Fruit fly (Drosophila melanogaster) whole organism, embryonic: ENCODE data around the gene aln.

Experiments
- BEAF-32 ChIP-seq: fragments of 200-800 bp; sonication (Bioruptor generic); optimal IDR thresholded peaks from 3 replicates; lab custom pipeline; 2017; ENCODE audit warnings: missing biosample characterization, missing genetic modification characterization, mild to moderate bottlenecking, moderate library complexity, missing genetic modification reagents
- CG10321 ChIP-seq: fragments of 200-800 bp; sonication (Bioruptor generic); IDR thresholded peaks from 2 replicates; pipeline ENCODE4 v1.3.6; 2022; ENCODE audit warnings: missing biosample characterization, missing genetic modification characterization
- CG10543 ChIP-seq: fragments of 200-800 bp; sonication (Bioruptor generic); optimal IDR thresholded peaks from 3 replicates; lab custom pipeline; 2017; ENCODE audit warnings: missing biosample characterization, mild to moderate bottlenecking, missing genetic modification characterization, moderate library complexity
- CG13894 ChIP-seq: fragments of 200-800 bp; sonication (Bioruptor generic); optimal IDR thresholded peaks from 3 replicates; lab custom pipeline; 2018; ENCODE audit warnings: missing biosample characterization, mild to moderate bottlenecking, missing genetic modification characterization, moderate library complexity
- CG14860 ChIP-seq: fragments of 200-800 bp; sonication (Bioruptor generic); IDR thresholded peaks from 3 replicates; pipeline ENCODE4 v1.3.6; 2022; ENCODE audit warnings: missing biosample characterization, missing genetic modification characterization; ENCODE audit not compliant: partially characterized antibody
- CG17912 ChIP-seq: fragments of 200-800 bp; sonication (Bioruptor generic); optimal IDR thresholded peaks from 2 replicates; lab custom pipeline; 2018; ENCODE audit warnings: missing biosample characterization, mild to moderate bottlenecking, missing genetic modification characterization
- CG31224 ChIP-seq: fragments of 200-800 bp; sonication (Bioruptor generic); IDR thresholded peaks from 2 replicates; pipeline ENCODE4 v1.3.6; 2022; ENCODE audit warnings: missing biosample characterization, missing genetic modification characterization
- CG32772 ChIP-seq: fragments of 200-800 bp; sonication (Bioruptor generic); IDR thresholded peaks from 2 replicates; pipeline ENCODE4 v1.3.6; 2022; ENCODE audit warnings: missing biosample characterization, missing genetic modification characterization
- CG3407 ChIP-seq: fragments of 200-800 bp; sonication (Bioruptor generic); optimal IDR thresholded peaks from 2 replicates; lab custom pipeline; 2018; ENCODE audit warnings: missing biosample characterization, mild to moderate bottlenecking, missing genetic modification characterization
- CG34224 ChIP-seq: fragments of 200-800 bp; sonication (Bioruptor generic); IDR thresholded peaks from 3 replicates; pipeline ENCODE4 v1.3.6; 2022; ENCODE audit warnings: missing biosample characterization, missing genetic modification characterization; ENCODE audit not compliant: partially characterized antibody
- CG34376 ChIP-seq: fragments of 200-800 bp; sonication (Bioruptor generic); optimal IDR thresholded peaks from 2 replicates; lab custom pipeline; 2018; ENCODE audit warnings: missing biosample characterization, mild to moderate bottlenecking, missing genetic modification characterization
- CG4424 ChIP-seq: fragments of 200-800 bp; sonication (Bioruptor generic); optimal IDR thresholded peaks from 3 replicates; lab custom pipeline; 2016; ENCODE audit warnings: missing biosample characterization, missing genetic modification characterization
- CG4617 ChIP-seq: fragments of 200-800 bp; sonication (Bioruptor generic); optimal IDR thresholded peaks from 3 replicates; lab custom pipeline; 2016; ENCODE audit warnings: missing biosample characterization, missing genetic modification characterization, borderline replicate concordance
- CG5953 ChIP-seq: fragments of 200-800 bp; sonication (Bioruptor generic); IDR thresholded peaks from 2 replicates; pipeline ENCODE4 v1.3.6; 2022; ENCODE audit warnings: missing biosample characterization, missing genetic modification characterization
- CG6254 ChIP-seq: fragments of 200-800 bp; sonication (Bioruptor generic); optimal IDR thresholded peaks from 3 replicates; lab custom pipeline; 2017; ENCODE audit warnings: mild to moderate bottlenecking, missing biosample characterization, missing genetic modification reagents, missing genetic modification characterization
- CG6854 ChIP-seq: fragments of 200-800 bp; sonication (Bioruptor generic); optimal IDR thresholded peaks from 3 replicates; lab custom pipeline; 2017; ENCODE audit warnings: missing biosample characterization, mild to moderate bottlenecking, missing genetic modification characterization
- CG7786 ChIP-seq: fragments of 200-800 bp; sonication (Bioruptor generic); optimal IDR thresholded peaks from 2 replicates; lab custom pipeline; 2016; ENCODE audit warnings: missing biosample characterization, missing genetic modification characterization
- CG7839 ChIP-seq: fragments of 200-800 bp; sonication (Bioruptor generic); optimal IDR thresholded peaks from 3 replicates; lab custom pipeline; 2018; ENCODE audit warnings: missing biosample characterization, mild to moderate bottlenecking, missing genetic modification characterization, moderate library complexity
- CG8765 ChIP-seq: fragments of 200-800 bp; sonication (Bioruptor generic); IDR thresholded peaks from 2 replicates; pipeline ENCODE4 v1.3.6; 2022; ENCODE audit warnings: missing biosample characterization, missing genetic modification characterization
- CG9817 ChIP-seq: fragments of 200-800 bp; sonication (Bioruptor generic); optimal IDR thresholded peaks from 2 replicates; lab custom pipeline; 2018; ENCODE audit warnings: missing biosample characterization, mild to moderate bottlenecking, missing genetic modification characterization, moderate library complexity
- Doc2 ChIP-seq: fragments of 200-800 bp; sonication (Bioruptor generic); IDR thresholded peaks from 2 replicates; pipeline ENCODE4 v1.3.6; 2022; ENCODE audit warnings: missing biosample characterization, missing genetic modification characterization
- Dref ChIP-seq: fragments of 200-800 bp; sonication (Bioruptor generic); IDR thresholded peaks from 2 replicates; pipeline ENCODE4 v1.3.6; 2022; ENCODE audit warnings: missing biosample characterization, missing genetic modification characterization
- Gug ChIP-seq: fragments of 200-800 bp; sonication (Bioruptor generic); IDR thresholded peaks from 4 replicates; pipeline ENCODE4 v1.3.6; 2022; ENCODE audit warnings: missing biosample characterization, missing genetic modification characterization
- HLH3B ChIP-seq: fragments of 200-800 bp; sonication (Bioruptor generic); IDR thresholded peaks from 2 replicates; pipeline ENCODE4 v1.3.6; 2022; ENCODE audit warnings: missing biosample characterization, missing genetic modification characterization
- HLH4C ChIP-seq: fragments of 200-800 bp; sonication (Bioruptor generic); IDR thresholded peaks from 3 replicates; pipeline ENCODE4 v1.3.6; 2022; ENCODE audit warnings: missing biosample characterization, missing genetic modification characterization; ENCODE audit not compliant: partially characterized antibody
- HLHmδ ChIP-seq: fragments of 200-800 bp; sonication (Bioruptor generic); optimal IDR thresholded peaks from 2 replicates; lab custom pipeline; 2018; ENCODE audit warnings: missing biosample characterization, mild to moderate bottlenecking, missing genetic modification characterization, moderate library complexity
- Hmx ChIP-seq: fragments of 200-800 bp; sonication (Bioruptor generic); optimal IDR thresholded peaks from 2 replicates; lab custom pipeline; 2016; ENCODE audit warnings: missing biosample characterization, missing genetic modification characterization
- Hr78 ChIP-seq, 2 experiments: fragments of 200-800 bp in 1 of 2; fragments of >200 bp in 1 of 2; sonication (Bioruptor generic) in 1 of 2; optimal IDR thresholded peaks; 2 replicates each; lab custom pipeline; 2017 to 2019; ENCODE audit warnings: missing biosample characterization in 2 of 2, missing genetic modification characterization in 2 of 2, mild to moderate bottlenecking in 1 of 2, moderate library complexity in 1 of 2
- Mrtf ChIP-seq: fragments of 200-800 bp; sonication (Bioruptor generic); IDR thresholded peaks from 3 replicates; pipeline ENCODE4 v1.3.6; 2022; ENCODE audit warnings: missing biosample characterization, missing genetic modification characterization
- Neu2 ChIP-seq: fragments of 200-800 bp; sonication (Bioruptor generic); optimal IDR thresholded peaks from 3 replicates; lab custom pipeline; 2016; ENCODE audit warnings: missing biosample characterization, missing genetic modification characterization, borderline replicate concordance
- Pdp1 ChIP-seq, 2 experiments: fragments of 200-800 bp; sonication (Bioruptor generic); optimal IDR thresholded peaks; 3 replicates each; lab custom pipeline; 2016; ENCODE audit warnings: missing biosample characterization in 2 of 2, missing genetic modification characterization in 2 of 2, mild to moderate bottlenecking in 1 of 2, moderate library complexity in 1 of 2
- Six4 ChIP-seq: fragments of 200-800 bp; sonication (Bioruptor generic); optimal IDR thresholded peaks from 2 replicates; lab custom pipeline; 2016; ENCODE audit warnings: missing biosample characterization, missing genetic modification characterization
- Usf ChIP-seq: fragments of 200-800 bp; sonication (Bioruptor generic); optimal IDR thresholded peaks from 2 replicates; lab custom pipeline; 2017; ENCODE audit warnings: missing genotype, missing biosample characterization, missing genetic modification characterization
- bsh ChIP-seq, 2 experiments: fragments of 200-800 bp; sonication (Bioruptor generic); optimal IDR thresholded peaks; 2 replicates each; lab custom pipeline; 2017 to 2018; ENCODE audit warnings: mild to moderate bottlenecking in 2 of 2, missing biosample characterization in 2 of 2, missing genetic modification characterization in 2 of 2, moderate library complexity in 1 of 2
- ham ChIP-seq: fragments of 200-800 bp; sonication (Bioruptor generic); IDR thresholded peaks from 2 replicates; pipeline ENCODE4 v1.3.6; 2022; ENCODE audit warnings: missing biosample characterization, missing genetic modification characterization
- kay ChIP-seq: fragments of 200-800 bp; sonication (Bioruptor generic); optimal IDR thresholded peaks from 2 replicates; lab custom pipeline; 2016; ENCODE audit warnings: missing biosample characterization, missing genetic modification characterization
- mld ChIP-seq: fragments of 200-800 bp; sonication (Bioruptor generic); IDR thresholded peaks from 3 replicates; pipeline ENCODE4 v1.3.6; 2022; ENCODE audit warnings: missing biosample characterization, missing genetic modification characterization; ENCODE audit not compliant: partially characterized antibody
- nmo ChIP-seq: fragments of 200-800 bp; sonication (Bioruptor generic); optimal IDR thresholded peaks from 2 replicates; lab custom pipeline; 2018; ENCODE audit warnings: missing biosample characterization, mild to moderate bottlenecking, missing genetic modification characterization, moderate library complexity
- oc ChIP-seq: fragments of 200-800 bp; sonication (Bioruptor generic); optimal IDR thresholded peaks from 2 replicates; lab custom pipeline; 2018; ENCODE audit warnings: missing biosample characterization, mild to moderate bottlenecking, missing genetic modification characterization, moderate library complexity
- onecut ChIP-seq: fragments of 200-800 bp; sonication (Bioruptor generic); IDR thresholded peaks from 2 replicates; pipeline ENCODE4 v1.3.6; 2022; ENCODE audit warnings: missing biosample characterization, missing genetic modification characterization
- pfk ChIP-seq: fragments of 200-800 bp; sonication (Bioruptor generic); optimal IDR thresholded peaks from 2 replicates; lab custom pipeline; 2018; ENCODE audit warnings: missing biosample characterization, mild to moderate bottlenecking, missing genetic modification characterization, moderate library complexity
- pho ChIP-seq: fragments of 200-800 bp; sonication (Bioruptor generic); optimal IDR thresholded peaks from 2 replicates; lab custom pipeline; 2016; ENCODE audit warnings: missing biosample characterization, missing genetic modification characterization
- ranshi ChIP-seq: fragments of 200-800 bp; sonication (Bioruptor generic); IDR thresholded peaks from 2 replicates; pipeline ENCODE4 v1.3.6; 2022; ENCODE audit warnings: missing biosample characterization, missing genetic modification characterization
- schlank ChIP-seq: fragments of 200-800 bp; sonication (Bioruptor generic); optimal IDR thresholded peaks from 2 replicates; lab custom pipeline; 2018; ENCODE audit warnings: missing biosample characterization, mild to moderate bottlenecking, missing genetic modification characterization
- sisA ChIP-seq: fragments of 200-800 bp; sonication (Bioruptor generic); IDR thresholded peaks from 2 replicates; pipeline ENCODE4 v1.3.6; 2022; ENCODE audit warnings: missing biosample characterization, missing genetic modification characterization
- stwl ChIP-seq: fragments of 200-800 bp; sonication (Bioruptor generic); optimal IDR thresholded peaks from 3 replicates; lab custom pipeline; 2018; ENCODE audit warnings: missing biosample characterization, mild to moderate bottlenecking, missing genetic modification characterization, moderate library complexity
- sug ChIP-seq: fragments of 200-800 bp; optimal IDR thresholded peaks from 2 replicates; lab custom pipeline; 2019; ENCODE audit warnings: missing biosample characterization, mild to moderate bottlenecking, missing genetic modification characterization, moderate library complexity
- trh ChIP-seq: fragments of 200-800 bp; sonication (Bioruptor generic); optimal IDR thresholded peaks from 2 replicates; lab custom pipeline; 2016; ENCODE audit warnings: missing biosample characterization, missing genetic modification characterization
- tup ChIP-seq: fragments of 200-800 bp; sonication (Bioruptor generic); optimal IDR thresholded peaks from 2 replicates; lab custom pipeline; 2016; ENCODE audit warnings: missing biosample characterization, mild to moderate bottlenecking, missing genetic modification characterization, moderate library complexity
- unc-4 ChIP-seq: fragments of 200-800 bp; sonication (Bioruptor generic); IDR thresholded peaks from 2 replicates; pipeline ENCODE4 v1.3.6; 2022; ENCODE audit warnings: missing biosample characterization, missing genetic modification characterization; ENCODE audit not compliant: partially characterized antibody

aln gene

DNA sequence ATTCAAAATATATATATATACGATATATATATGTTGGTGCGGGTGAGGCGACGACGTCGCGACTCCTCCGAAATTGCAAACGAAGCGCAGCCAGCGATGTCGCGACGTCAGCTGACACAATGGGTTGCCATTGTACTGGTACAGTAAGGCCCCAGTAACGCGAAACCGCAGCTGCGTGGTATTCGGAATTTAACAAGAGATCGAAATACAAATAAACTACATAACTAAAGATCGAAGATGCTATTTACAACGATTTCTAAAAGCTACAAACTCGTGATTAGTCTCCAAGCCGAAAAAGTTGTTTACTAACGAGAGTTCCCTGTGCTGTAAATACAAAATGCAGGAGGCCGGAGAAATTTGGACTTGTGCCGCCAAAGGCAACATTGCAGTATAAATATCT lies 38.8 kb downstream of the aln start (continued):
- TF ChIP-seq CG31224 (GFP tag; lab: Robert Waterston, UW), result 0 out of 2 replicates have a peak, but pooled peaks have one; percentile 26
- TF ChIP-seq ham (GFP tag; lab: Robert Waterston, UW), result no peak
- TF ChIP-seq Dref (GFP tag; lab: Robert Waterston, UW), result no peak
- TF ChIP-seq CG7839, result peak; percentile 79
- peak; percentile 66 for TF ChIP-seq CG7786 (GFP tag; lab: Kevin White, UChicago)
- TF ChIP-seq BEAF-32 (GFP tag; lab: Kevin White, UChicago), result no peak
- peak; percentile 48; the same call in 1 of the 2 replicates for TF ChIP-seq CG8765 (GFP tag; lab: Robert Waterston, UW)
- peak; percentile 6 for TF ChIP-seq CG4424 (GFP tag; lab: Kevin White, UChicago)
- peak; percentile 76; the same call in 1 of the 2 replicates for TF ChIP-seq ranshi (GFP tag; lab: Robert Waterston, UW)
- peak; percentile 54 for TF ChIP-seq CG4617
- TF ChIP-seq schlank (tag; lab: Kevin White, UChicago), result no peak
- TF ChIP-seq HLH3B, result peak; percentile 75
- peak; percentile 89 for TF ChIP-seq sisA (GFP tag; lab: Robert Waterston, UW)
- peak; percentile 37 for TF ChIP-seq Six4
- no peak for TF ChIP-seq kay
- TF ChIP-seq HLHmδ (GFP tag; lab: Kevin White, UChicago), result no peak
- peak; percentile 27 for TF ChIP-seq sug (tag; lab: Kevin White, UChicago)
- TF ChIP-seq mld, result no peak
- peak; percentile 81 for TF ChIP-seq nmo (GFP tag; lab: Kevin White, UChicago)
- peak; percentile 39 for TF ChIP-seq Usf (GFP tag; lab: Kevin White, UChicago)
- peak; percentile 3 for TF ChIP-seq trh (GFP tag; lab: Kevin White, UChicago)
- no peak for TF ChIP-seq stwl
- no peak for TF ChIP-seq CG34224 (GFP tag; lab: Robert Waterston, UW)
- peak; percentile 78 for TF ChIP-seq onecut (GFP tag; lab: Robert Waterston, UW)
- no peak for TF ChIP-seq CG34376
- peak; percentile 25 to 58 for TF ChIP-seq Pdp1 (GFP tag; optimal IDR thresholded peaks at IDR 0.05; lab: Kevin White, UChicago)
- TF ChIP-seq CG13894 (tag; lab: Kevin White, UChicago), result no peak
- no peak for TF ChIP-seq CG10321 (GFP tag; lab: Robert Waterston, UW)
- no peak for TF ChIP-seq pho (GFP tag; lab: Kevin White, UChicago)
- no peak for TF ChIP-seq HLH4C (GFP tag; lab: Robert Waterston, UW)
- TF ChIP-seq Gug, result peak; percentile 63; the same call in 2 of the 4 replicates
- peak; percentile 73 for TF ChIP-seq CG3407 (GFP tag; lab: Kevin White, UChicago)
- TF ChIP-seq CG6854 (GFP tag; lab: Kevin White, UChicago), result no peak
- TF ChIP-seq pfk, result no peak
- TF ChIP-seq CG14860, result no peak
- TF ChIP-seq CG9817 (tag; lab: Kevin White, UChicago), result peak; percentile 58
- TF ChIP-seq Doc2, result no peak
- peak; percentile 36 for TF ChIP-seq tup (GFP tag; lab: Kevin White, UChicago)
- TF ChIP-seq bsh (GFP tag; optimal IDR thresholded peaks at IDR 0.05; lab: Kevin White, UChicago), result peak; percentile 85 to 89
- peak; percentile 74 for TF ChIP-seq oc (tag; lab: Kevin White, UChicago)
- no peak for TF ChIP-seq Neu2 (GFP tag; lab: Kevin White, UChicago)
- peak in 1 of 2 experiments; percentile 2 for TF ChIP-seq Hr78 (GFP tag; optimal IDR thresholded peaks at IDR 0.05; lab: Kevin White, UChicago)
- TF ChIP-seq CG32772 (GFP tag; lab: Robert Waterston, UW), result peak; percentile 83
- peak; percentile 61 for TF ChIP-seq CG6254 (GFP tag; lab: Kevin White, UChicago)
- TF ChIP-seq Mrtf, result peak; percentile 71
- no peak for TF ChIP-seq CG10543 (GFP tag; lab: Kevin White, UChicago)
- peak; percentile 79 for TF ChIP-seq CG5953 (GFP tag; lab: Robert Waterston, UW)
- TF ChIP-seq unc-4 (GFP tag; lab: Robert Waterston, UW), result no peak
- no peak for TF ChIP-seq CG17912 (GFP tag; lab: Kevin White, UChicago)
- no peak for TF ChIP-seq Hmx (GFP tag; lab: Kevin White, UChicago)
